Fruit fly (Drosophila melanogaster) whole organism, adult: ENCODE measurements around the gene CG11755.

Experiments used
- CG11617 ChIP-seq: fragments of 200-800 bp; sonication (Bioruptor generic); optimal IDR thresholded peaks from 2 replicates; lab custom pipeline; 2017; ENCODE audit warnings: mild to moderate bottlenecking, missing biosample characterization, missing genetic modification reagents, missing genetic modification characterization
- CG12768 ChIP-seq: fragments of 200-800 bp; sonication (Bioruptor generic); optimal IDR thresholded peaks from 2 replicates; lab custom pipeline; 2017; ENCODE audit warnings: missing biosample characterization, missing genetic modification characterization, mild to moderate bottlenecking, moderate library complexity, missing genetic modification reagents
- CG14711 ChIP-seq: fragments of 200-800 bp; sonication (Bioruptor generic); optimal IDR thresholded peaks from 2 replicates; lab custom pipeline; 2018; ENCODE audit warnings: missing biosample characterization, mild to moderate bottlenecking, missing genetic modification characterization, moderate library complexity
- CG1620 ChIP-seq: fragments of 200-800 bp; sonication (Bioruptor generic); optimal IDR thresholded peaks from 2 replicates; lab custom pipeline; 2016; ENCODE audit warnings: missing biosample characterization, missing genetic modification characterization
- CG33017 ChIP-seq: fragments of 200-800 bp; sonication (Bioruptor generic); optimal IDR thresholded peaks from 2 replicates; lab custom pipeline; 2018; ENCODE audit warnings: missing biosample characterization, mild to moderate bottlenecking, missing genetic modification characterization, moderate library complexity
- CG5204 ChIP-seq: fragments of 200-800 bp; sonication (Bioruptor generic); optimal IDR thresholded peaks from 2 replicates; lab custom pipeline; 2016; ENCODE audit warnings: missing biosample characterization, missing genetic modification characterization
- CG7045 ChIP-seq: fragments of 200-800 bp; sonication (Bioruptor generic); optimal IDR thresholded peaks from 2 replicates; lab custom pipeline; 2017; ENCODE audit warnings: missing biosample characterization, mild to moderate bottlenecking, missing genetic modification characterization
- CG7101 ChIP-seq: fragments of 200-800 bp; sonication (Bioruptor generic); optimal IDR thresholded peaks from 2 replicates; lab custom pipeline; 2018; ENCODE audit warnings: missing biosample characterization, mild to moderate bottlenecking, missing genetic modification characterization, moderate library complexity
- Clk ChIP-seq: fragments of 200-800 bp; sonication (Bioruptor generic); optimal IDR thresholded peaks from 2 replicates; lab custom pipeline; 2017; ENCODE audit warnings: missing biosample characterization, missing genetic modification characterization
- Crg-1 ChIP-seq: fragments of 200-800 bp; sonication (Bioruptor generic); optimal IDR thresholded peaks from 2 replicates; lab custom pipeline; 2016; ENCODE audit warnings: missing biosample characterization, missing genetic modification characterization
- Hr96 ChIP-seq: fragments of 200-800 bp; sonication (Bioruptor generic); optimal IDR thresholded peaks from 2 replicates; lab custom pipeline; 2016; ENCODE audit warnings: missing biosample characterization, missing genetic modification characterization
- Mnt ChIP-seq: fragments of 200-800 bp; sonication (Bioruptor generic); optimal IDR thresholded peaks from 2 replicates; lab custom pipeline; 2016; ENCODE audit warnings: missing biosample characterization, mild to moderate bottlenecking, missing genetic modification characterization
- bab1 ChIP-seq: fragments of 200-800 bp; sonication (Bioruptor generic); optimal IDR thresholded peaks from 3 replicates; lab custom pipeline; 2019; ENCODE audit warnings: missing biosample characterization, mild to moderate bottlenecking, missing genetic modification characterization, moderate library complexity
- cic ChIP-seq: fragments of 200-800 bp; sonication (Bioruptor generic); optimal IDR thresholded peaks from 2 replicates; lab custom pipeline; 2017; ENCODE audit warnings: missing biosample characterization, mild to moderate bottlenecking, missing genetic modification characterization, moderate library complexity
- cnc ChIP-seq, 2 experiments: fragments of >200 bp; optimal IDR thresholded peaks; 2 replicates each; lab custom pipeline; 2017
- kay ChIP-seq: fragments of 200-800 bp; sonication (Bioruptor generic); peaks from one replicate; lab custom pipeline; 2016; ENCODE audit warnings: missing biosample characterization, missing genetic modification characterization, borderline replicate concordance
- ovo ChIP-seq: fragments of 200-800 bp; sonication (Bioruptor generic); optimal IDR thresholded peaks from 2 replicates; lab custom pipeline; 2016; ENCODE audit warnings: missing biosample characterization, missing genetic modification characterization
- pad ChIP-seq: fragments of 200-800 bp; sonication (Bioruptor generic); optimal IDR thresholded peaks from 3 replicates; lab custom pipeline; 2017; ENCODE audit warnings: missing biosample characterization, missing genetic modification characterization, mild to moderate bottlenecking, moderate library complexity, missing genetic modification reagents
- tj ChIP-seq: fragments of 200-800 bp; sonication (Bioruptor generic); optimal IDR thresholded peaks from 3 replicates; lab custom pipeline; 2017; ENCODE audit warnings: missing biosample characterization, mild to moderate bottlenecking, missing genetic modification characterization, moderate library complexity
- toe ChIP-seq: fragments of 200-800 bp; sonication (Bioruptor generic); optimal IDR thresholded peaks from 2 replicates; lab custom pipeline; 2016; ENCODE audit warnings: missing biosample characterization, missing genetic modification characterization

CG11755 gene

dm6 chr3R:8697772-8698259 is 21.1 kb downstream of the CG11755 start, which contains the start of gene hb:
Gene hb, minus strand, starts transcription at chr3R:8697822.
- TF ChIP-seq pad (peak; percentile 98), ovo (GFP tag; lab: Kevin White, UChicago) (peak; percentile 4), CG1620 (no peak), bab1 (GFP tag; lab: Kevin White, UChicago) (no peak), tj (GFP tag; lab: Kevin White, UChicago) (no peak), kay (no peak)

DNA sequence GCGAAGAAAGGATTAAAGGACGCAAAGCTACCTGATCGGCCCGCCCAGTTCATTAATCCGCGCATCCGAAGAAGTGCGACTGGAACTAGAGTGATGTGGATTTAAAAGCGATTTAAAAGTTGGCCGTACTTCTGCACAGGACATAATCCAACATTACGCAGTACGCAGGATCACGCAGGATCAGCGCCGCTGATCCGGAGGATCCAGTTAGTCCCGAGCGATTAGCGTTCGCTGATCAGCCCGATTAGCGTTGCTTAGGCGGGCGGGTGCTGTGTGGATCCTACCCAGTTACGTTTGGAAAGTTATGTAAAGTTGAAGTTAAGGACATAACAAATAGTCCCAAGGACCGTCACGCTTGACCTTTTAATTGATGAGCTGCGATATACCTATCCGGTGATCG is 22.5 kb downstream of the CG11755 start:
- TF ChIP-seq Hr96 (GFP tag; lab: Kevin White, UChicago) (no peak), Crg-1 (GFP tag; lab: Kevin White, UChicago) (no peak), tj (GFP tag; lab: Kevin White, UChicago) (no peak), pad (no peak), CG7045 (GFP tag; lab: Kevin White, UChicago) (no peak), ovo (GFP tag; lab: Kevin White, UChicago) (no peak), CG5204 (no peak), Mnt (no peak), CG11617 (GFP tag; lab: Kevin White, UChicago) (no peak), CG1620 (no peak), cic (GFP tag; lab: Kevin White, UChicago) (no peak), CG7101 (no peak), Clk (GFP tag; lab: Kevin White, UChicago) (no peak), kay (no peak), CG14711 (tag; lab: Kevin White, UChicago) (no peak), toe (GFP tag; lab: Kevin White, UChicago) (no peak), cnc (optimal IDR thresholded peaks at IDR 0.05; lab: Kevin White, UChicago) (no peak)

dm6 chr3R:8700660-8701059 is 23.9 kb downstream of the CG11755 start:
- TF ChIP-seq cnc (optimal IDR thresholded peaks at IDR 0.05; lab: Kevin White, UChicago): no peak
- TF ChIP-seq cic (GFP tag; lab: Kevin White, UChicago): no peak
- TF ChIP-seq tj (GFP tag; lab: Kevin White, UChicago): no peak
- TF ChIP-seq CG7101: no peak

DNA sequence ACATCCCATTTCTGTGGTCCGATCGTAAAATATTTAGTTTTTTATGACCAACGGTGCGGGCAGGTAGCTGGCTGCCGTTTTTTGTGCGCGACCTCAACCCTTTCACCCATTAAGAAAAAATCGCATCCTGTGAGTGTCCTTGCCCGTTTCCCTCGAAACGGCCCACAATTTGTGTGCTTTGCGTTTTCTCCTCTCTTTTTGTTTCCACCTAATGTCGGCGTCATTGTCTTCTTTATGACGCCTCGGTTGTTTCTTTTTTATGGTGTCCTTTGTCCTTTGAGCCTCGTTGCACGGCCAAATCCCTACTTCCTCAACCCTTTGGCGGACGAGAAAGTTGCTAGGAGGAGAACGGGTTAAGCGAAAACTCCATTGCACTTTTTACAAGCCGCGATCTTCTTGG is 24.5 kb downstream of the CG11755 start:
- TF ChIP-seq cnc (optimal IDR thresholded peaks at IDR 0.05; lab: Kevin White, UChicago) (no peak), CG11617 (GFP tag; lab: Kevin White, UChicago) (no peak), CG7045 (GFP tag; lab: Kevin White, UChicago) (no peak), CG33017 (no peak), ovo (GFP tag; lab: Kevin White, UChicago) (no peak), bab1 (GFP tag; lab: Kevin White, UChicago) (no peak), Mnt (no peak), Hr96 (GFP tag; lab: Kevin White, UChicago) (no peak), kay (no peak), pad (no peak), tj (GFP tag; lab: Kevin White, UChicago) (no peak), CG14711 (tag; lab: Kevin White, UChicago) (no peak), Clk (GFP tag; lab: Kevin White, UChicago) (no peak), CG12768 (no peak), CG1620 (no peak)

DNA sequence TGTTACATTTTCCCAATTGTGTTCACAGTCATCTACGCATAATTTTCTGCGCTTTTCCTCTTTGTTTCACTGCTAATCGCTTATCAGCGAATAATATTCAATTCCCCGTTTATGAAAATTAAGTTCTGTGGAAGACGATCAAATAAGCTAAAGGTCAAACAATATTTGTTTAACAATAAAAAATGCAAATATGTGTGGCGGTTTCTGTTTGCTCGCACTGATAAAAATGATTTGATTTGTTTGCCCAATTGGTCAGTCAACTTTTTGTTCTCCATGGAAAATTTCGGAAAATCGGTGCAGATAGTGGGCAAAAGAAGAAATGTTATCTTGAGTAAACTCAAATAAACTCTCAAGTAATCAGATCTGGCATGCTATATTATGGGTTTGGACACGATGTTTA is 28.0 kb downstream of the CG11755 start:
- TF ChIP-seq CG11617 (GFP tag; lab: Kevin White, UChicago): no peak
- TF ChIP-seq cic (GFP tag; lab: Kevin White, UChicago): no peak
- TF ChIP-seq Clk (GFP tag; lab: Kevin White, UChicago): no peak
- TF ChIP-seq CG12768: no peak
- no peak for TF ChIP-seq CG33017
- TF ChIP-seq toe (GFP tag; lab: Kevin White, UChicago): no peak
- no peak for TF ChIP-seq Crg-1 (GFP tag; lab: Kevin White, UChicago)
- TF ChIP-seq bab1 (GFP tag; lab: Kevin White, UChicago): no peak
- TF ChIP-seq Mnt: no peak
- no peak for TF ChIP-seq tj (GFP tag; lab: Kevin White, UChicago)
- no peak for TF ChIP-seq Hr96 (GFP tag; lab: Kevin White, UChicago)
- TF ChIP-seq CG7101: no peak

DNA sequence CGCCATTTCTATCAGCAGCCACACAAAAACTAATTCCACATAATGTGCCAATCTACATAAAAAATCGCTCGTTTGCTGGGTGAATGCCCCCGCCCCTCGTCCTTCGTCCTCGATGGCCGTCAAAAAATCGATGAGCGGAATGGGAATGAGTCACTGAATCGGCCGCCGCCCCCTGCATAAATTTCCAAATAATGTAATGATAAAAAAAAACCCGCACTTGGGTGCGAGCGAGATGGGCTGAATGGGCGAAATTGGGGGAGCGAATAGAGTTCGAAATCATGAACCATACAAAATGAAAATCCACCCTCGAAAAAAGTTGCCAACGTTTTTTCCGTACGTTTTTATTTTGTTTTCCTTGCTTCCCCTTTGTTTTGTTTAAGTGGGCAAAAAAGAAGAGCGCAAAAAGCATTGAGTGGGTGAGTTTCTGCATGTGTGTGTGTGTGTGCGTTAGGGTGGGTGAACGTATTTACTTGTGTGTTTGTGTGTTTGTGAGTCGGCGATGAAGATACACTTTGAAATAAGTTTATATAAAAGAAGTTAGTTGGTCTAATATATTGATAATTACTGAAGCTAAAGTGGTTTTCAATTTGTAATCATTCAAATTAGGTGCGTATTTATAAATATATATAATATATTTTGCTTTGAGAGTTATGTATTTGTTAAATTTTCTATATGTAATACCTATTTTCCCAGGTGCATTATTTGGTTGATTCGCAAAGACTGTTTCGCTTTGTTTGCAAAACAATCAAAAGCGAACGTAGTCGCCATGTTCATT is 28.8 kb downstream of the CG11755 start:
- TF ChIP-seq toe (GFP tag; lab: Kevin White, UChicago): no peak
- no peak for TF ChIP-seq Hr96 (GFP tag; lab: Kevin White, UChicago)
- TF ChIP-seq CG11617 (GFP tag; lab: Kevin White, UChicago): no peak
- TF ChIP-seq CG1620: no peak
- TF ChIP-seq CG14711 (tag; lab: Kevin White, UChicago): no peak
- no peak for TF ChIP-seq ovo (GFP tag; lab: Kevin White, UChicago)
- no peak for TF ChIP-seq kay
- no peak for TF ChIP-seq CG7045 (GFP tag; lab: Kevin White, UChicago)
- no peak for TF ChIP-seq CG33017
- no peak for TF ChIP-seq Mnt
- no peak for TF ChIP-seq CG12768
- no peak for TF ChIP-seq Crg-1 (GFP tag; lab: Kevin White, UChicago)
- no peak for TF ChIP-seq tj (GFP tag; lab: Kevin White, UChicago)
- no peak for TF ChIP-seq CG7101
- no peak for TF ChIP-seq pad
- TF ChIP-seq bab1 (GFP tag; lab: Kevin White, UChicago): no peak
- TF ChIP-seq CG5204: no peak
- TF ChIP-seq cic (GFP tag; lab: Kevin White, UChicago): no peak
- no peak for TF ChIP-seq Clk (GFP tag; lab: Kevin White, UChicago)
